Fruit fly (Drosophila melanogaster): ENCODE results near the gene CG12520.
A peak's percentile ranks its signal among the peaks of the same experiment; 100 is the strongest.

The CG12520 gene

DNA sequence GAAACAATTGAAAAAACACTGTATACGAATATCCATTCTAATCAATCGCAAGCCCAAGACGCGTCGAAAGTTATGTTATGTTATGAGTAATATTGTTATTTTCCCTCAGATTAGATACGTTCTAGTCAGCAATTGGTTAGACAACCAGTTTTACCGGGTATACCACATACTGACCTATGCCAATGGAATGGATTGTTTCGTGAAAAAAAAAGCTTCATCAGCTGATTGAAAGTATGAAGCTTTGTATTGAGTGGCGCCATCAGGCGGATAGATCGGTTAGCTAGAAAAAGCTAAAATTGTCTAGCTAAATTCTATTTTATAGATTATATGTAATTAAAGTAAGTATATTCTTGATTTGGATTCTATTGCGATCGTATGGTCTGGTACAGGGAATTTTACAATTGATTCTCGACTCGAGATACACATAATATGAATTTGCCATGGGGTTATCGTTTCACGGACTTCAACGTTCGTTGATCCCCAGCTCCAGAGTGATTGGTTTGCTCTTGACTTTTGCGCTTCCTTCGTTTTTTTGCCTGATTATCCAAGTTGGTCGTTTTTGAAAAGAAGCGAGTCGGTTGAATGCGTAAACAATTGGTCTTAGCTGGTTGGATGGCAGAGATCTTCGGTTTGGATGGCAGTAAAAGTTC lies at the start of gene CG12520:
TSS of gene CG12520 (minus strand) at position 159 of the 650 bp plus-strand sequence.
- TF ChIP-seq Dll (optimal IDR thresholded peaks at IDR 0.05), result no peak
- TF ChIP-seq CG8478 (optimal IDR thresholded peaks at IDR 0.05), result no peak
- no peak for TF ChIP-seq psq (optimal IDR thresholded peaks at IDR 0.05)
- no peak for TF ChIP-seq pan (optimal IDR thresholded peaks at IDR 0.05)
- no peak for TF ChIP-seq EcR (GFP tag; optimal IDR thresholded peaks at IDR 0.05)
- no peak for TF ChIP-seq usp (GFP tag; optimal IDR thresholded peaks at IDR 0.05)

DNA sequence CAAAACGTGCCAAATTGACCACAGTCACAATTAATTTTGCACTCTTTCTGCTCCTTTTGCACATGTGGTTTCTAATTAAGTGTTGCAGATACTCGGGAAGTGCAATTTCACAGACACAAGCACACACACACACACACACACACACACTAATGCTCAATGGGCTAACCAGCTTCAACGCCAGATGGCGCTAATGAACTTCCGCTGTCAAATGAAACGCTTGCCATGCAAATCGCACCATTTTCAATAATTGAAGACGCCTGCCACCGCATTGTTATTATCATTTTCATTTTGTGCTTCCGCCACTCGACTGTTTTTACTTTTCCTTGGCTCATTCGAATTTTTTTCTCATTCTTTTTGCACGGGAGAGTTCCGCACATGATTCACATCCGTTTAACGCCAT lies 46.8 kb upstream of the CG12520 start:
- TF ChIP-seq usp (GFP tag; optimal IDR thresholded peaks at IDR 0.05) (no peak), pan (optimal IDR thresholded peaks at IDR 0.05) (no peak), CG8478 (optimal IDR thresholded peaks at IDR 0.05) (no peak), psq (optimal IDR thresholded peaks at IDR 0.05) (no peak), EcR (GFP tag; optimal IDR thresholded peaks at IDR 0.05) (no peak), Dll (optimal IDR thresholded peaks at IDR 0.05) (no peak)

DNA sequence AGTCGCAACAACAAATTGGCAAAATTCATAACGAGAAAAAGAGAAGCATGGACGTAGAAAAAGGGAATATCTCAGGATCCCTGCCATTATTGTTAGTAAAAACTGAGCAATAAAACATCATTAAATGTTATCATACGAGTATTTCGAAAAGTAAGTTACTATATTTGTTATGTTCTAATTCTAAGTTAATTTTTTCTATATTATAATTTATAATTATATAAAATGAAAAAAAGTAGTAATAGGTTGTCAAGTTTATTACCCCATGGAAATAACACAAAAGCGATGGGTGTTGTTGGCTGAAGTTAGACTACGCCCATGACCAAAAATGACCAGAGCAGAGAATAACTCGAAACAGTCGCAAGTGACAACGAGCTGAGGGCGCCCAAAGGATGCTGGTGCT lies 12.9 kb upstream of the CG12520 start:
- no peak for TF ChIP-seq CG8478 (optimal IDR thresholded peaks at IDR 0.05)
- TF ChIP-seq usp (GFP tag; optimal IDR thresholded peaks at IDR 0.05), result no peak
- no peak for TF ChIP-seq Dll (optimal IDR thresholded peaks at IDR 0.05)
- no peak for TF ChIP-seq EcR (GFP tag; optimal IDR thresholded peaks at IDR 0.05)

DNA sequence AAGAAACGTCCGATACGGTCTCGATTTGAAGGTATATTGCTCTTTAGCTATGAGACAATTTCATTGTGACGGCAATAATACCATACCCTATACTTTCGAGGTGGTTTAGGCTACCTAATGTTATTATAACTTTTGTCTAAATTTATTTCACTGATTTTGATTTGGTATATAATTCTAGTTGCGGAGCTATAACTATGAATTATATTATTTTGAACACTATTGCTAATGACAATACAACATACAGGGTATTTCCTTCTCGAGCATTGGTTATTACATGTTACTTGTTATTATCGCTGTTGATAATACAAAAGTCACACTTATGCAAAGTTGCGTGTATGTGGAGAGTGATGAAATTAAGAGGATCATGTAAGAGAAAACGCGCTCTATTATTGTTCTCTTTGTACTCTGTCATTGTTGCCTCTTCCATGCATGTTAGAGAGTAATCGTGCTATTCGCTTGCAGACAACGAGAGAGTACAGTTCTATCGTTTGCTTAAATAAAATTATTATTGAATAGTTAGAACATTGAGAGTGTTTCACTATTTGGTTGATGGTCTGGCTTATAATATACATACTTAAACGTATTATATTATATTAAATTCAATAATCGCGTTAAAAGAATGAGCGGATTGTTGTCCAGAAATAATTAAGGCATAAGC lies 11.2 kb upstream of the CG12520 start, which contains the start of gene CG32115:
TSS of gene CG32115 (minus strand) at position 38 of the 658 bp plus-strand sequence.
- no peak for TF ChIP-seq psq (optimal IDR thresholded peaks at IDR 0.05)
- no peak for TF ChIP-seq CG8478 (optimal IDR thresholded peaks at IDR 0.05)
- no peak for TF ChIP-seq EcR (GFP tag; optimal IDR thresholded peaks at IDR 0.05)
- peak; percentile 93 for TF ChIP-seq pan (optimal IDR thresholded peaks at IDR 0.05)
- TF ChIP-seq usp (GFP tag; optimal IDR thresholded peaks at IDR 0.05), result no peak
- TF ChIP-seq Dll (optimal IDR thresholded peaks at IDR 0.05), result no peak

DNA sequence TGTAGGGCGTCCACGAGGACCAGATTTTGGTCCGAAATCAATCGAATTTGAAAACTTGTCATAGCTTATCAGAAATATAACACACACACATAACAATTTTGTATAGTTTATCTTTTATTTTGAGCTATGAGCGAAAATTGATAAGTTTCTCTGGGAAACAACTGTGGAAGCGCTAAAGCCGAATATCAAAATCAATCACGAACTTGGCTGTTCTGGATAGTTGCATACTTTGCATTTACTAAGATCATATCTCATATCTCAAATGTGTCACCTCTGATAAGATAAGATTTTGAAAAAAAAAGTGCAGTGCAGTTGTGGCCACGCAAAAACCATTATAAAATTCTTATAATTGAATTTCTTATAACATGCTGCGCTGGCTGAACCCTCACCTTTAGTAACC lies 1.1 kb upstream of the CG12520 start, which contains the start of gene CG32117:
TSS of gene CG32117 (minus strand) at position 101 of the 400 bp plus-strand sequence.
- TF ChIP-seq pan (optimal IDR thresholded peaks at IDR 0.05) (no peak), Dll (optimal IDR thresholded peaks at IDR 0.05) (no peak), EcR (GFP tag; optimal IDR thresholded peaks at IDR 0.05) (no peak), CG8478 (optimal IDR thresholded peaks at IDR 0.05) (no peak), usp (GFP tag; optimal IDR thresholded peaks at IDR 0.05) (no peak), psq (optimal IDR thresholded peaks at IDR 0.05) (no peak)

DNA sequence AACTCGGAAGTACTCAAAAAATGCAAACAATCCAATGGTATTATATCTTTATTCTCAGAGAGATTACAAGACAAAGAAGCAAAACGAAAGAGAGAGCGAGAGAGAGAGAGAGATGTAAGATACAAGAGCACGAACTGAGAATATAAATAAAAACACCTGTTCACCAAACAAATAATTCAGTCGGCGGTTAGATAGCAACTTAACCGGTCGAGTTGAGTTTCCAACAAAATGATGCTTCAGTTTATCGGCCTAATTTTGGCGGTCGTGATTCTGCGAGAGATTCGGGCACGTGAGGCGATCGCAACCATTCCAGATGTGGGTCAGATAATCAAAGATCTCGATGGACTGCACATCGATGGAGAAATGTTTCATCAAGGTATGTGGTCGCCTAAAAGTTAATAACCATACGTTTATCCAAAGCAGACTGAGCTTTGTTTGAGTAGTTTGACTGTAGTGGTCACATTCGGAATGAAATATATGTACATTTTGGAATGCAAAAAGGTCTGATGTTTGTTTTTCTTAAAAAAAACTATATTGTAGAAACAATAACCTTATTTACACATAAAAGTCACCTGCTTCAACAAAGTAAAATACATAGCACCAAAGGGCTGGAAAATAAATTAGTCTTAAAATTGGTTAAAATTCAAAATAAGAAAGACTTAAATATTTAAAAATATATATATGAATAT lies 9.9 kb downstream of the CG12520 start, which contains the start of gene CG14118:
TSS of gene CG14118 (plus strand) at position 174 of the 689 bp plus-strand sequence.
- TF ChIP-seq Dll (optimal IDR thresholded peaks at IDR 0.05) (no peak), EcR (GFP tag; optimal IDR thresholded peaks at IDR 0.05) (no peak), CG8478 (optimal IDR thresholded peaks at IDR 0.05) (no peak), psq (optimal IDR thresholded peaks at IDR 0.05) (no peak), pan (optimal IDR thresholded peaks at IDR 0.05) (no peak), usp (GFP tag; optimal IDR thresholded peaks at IDR 0.05) (no peak)

DNA sequence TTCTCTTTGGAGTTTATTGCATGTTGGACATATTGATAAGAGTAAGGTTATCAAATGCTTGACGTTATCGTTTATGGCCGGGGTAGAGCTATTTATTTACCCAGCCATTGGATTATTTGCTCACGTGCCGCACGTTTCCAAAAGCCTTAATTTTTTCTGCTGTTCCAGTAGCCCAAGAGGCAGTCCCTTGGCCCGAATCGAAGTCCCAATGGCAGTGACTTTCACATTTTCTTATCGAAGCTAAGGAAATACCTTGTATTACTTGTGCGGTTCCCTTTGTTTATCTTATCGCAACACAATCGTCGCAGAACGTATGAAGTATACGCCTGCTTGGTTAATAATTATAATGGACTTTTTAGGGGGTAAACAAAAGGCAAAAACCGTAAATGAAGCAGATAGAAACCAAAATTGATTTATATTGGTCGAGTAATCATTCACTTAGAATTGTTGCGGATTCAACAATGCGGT lies 13.2 kb downstream of the CG12520 start, which contains the start of gene CG43894:
TSS of gene CG43894 (plus strand) at position 418 of the 468 bp plus-strand sequence.
- TF ChIP-seq CG8478 (optimal IDR thresholded peaks at IDR 0.05) (no peak), EcR (GFP tag; optimal IDR thresholded peaks at IDR 0.05) (no peak), pan (optimal IDR thresholded peaks at IDR 0.05) (no peak), Dll (optimal IDR thresholded peaks at IDR 0.05) (no peak)

DNA sequence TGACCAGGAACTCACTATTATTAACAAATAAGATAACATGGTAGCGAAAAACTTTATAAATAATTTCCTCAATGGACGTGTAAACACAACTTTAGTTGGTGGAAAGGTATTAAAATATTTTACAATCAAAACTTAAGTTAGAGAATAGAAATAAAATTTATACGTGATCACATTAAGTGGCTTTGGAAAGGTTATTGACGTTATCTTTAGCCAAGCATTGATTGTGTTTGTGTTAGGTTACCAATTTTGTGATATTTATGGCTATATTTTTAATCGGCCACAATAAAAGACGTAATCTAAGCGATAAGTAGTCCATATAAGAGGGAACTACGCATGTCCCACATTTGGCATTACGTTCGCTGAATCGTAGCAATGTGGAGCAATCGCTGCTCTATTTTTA lies 17.9 kb downstream of the CG12520 start, which contains the start of gene CG14120:
TSS of gene CG14120 (plus strand) at position 360 of the 400 bp plus-strand sequence.
- TF ChIP-seq EcR (GFP tag; optimal IDR thresholded peaks at IDR 0.05) (no peak), usp (GFP tag; optimal IDR thresholded peaks at IDR 0.05) (no peak), Dll (optimal IDR thresholded peaks at IDR 0.05) (no peak), psq (optimal IDR thresholded peaks at IDR 0.05) (no peak), CG8478 (optimal IDR thresholded peaks at IDR 0.05) (no peak), pan (optimal IDR thresholded peaks at IDR 0.05) (no peak)

DNA sequence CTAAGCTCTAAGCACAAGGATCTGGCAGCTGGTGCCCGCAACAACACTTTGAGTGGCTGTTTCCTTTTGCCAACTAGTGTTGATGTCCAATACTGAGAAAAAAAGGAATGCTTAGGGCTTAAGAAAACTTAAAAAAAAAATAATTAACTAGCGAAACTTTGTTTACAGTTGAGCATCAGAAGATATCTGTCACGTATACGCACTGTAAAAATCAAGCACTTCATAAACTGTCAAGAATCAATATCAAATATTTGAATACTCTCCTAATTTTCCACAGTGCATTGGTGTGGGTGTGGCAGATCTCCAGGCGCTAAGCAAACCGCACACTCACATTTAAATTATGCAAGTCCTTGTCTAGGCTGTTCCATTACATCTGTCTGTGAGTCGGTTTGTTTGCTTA lies 28.3 kb downstream of the CG12520 start:
- TF ChIP-seq EcR (GFP tag; optimal IDR thresholded peaks at IDR 0.05), result no peak
- no peak for TF ChIP-seq pan (optimal IDR thresholded peaks at IDR 0.05)
- TF ChIP-seq psq (optimal IDR thresholded peaks at IDR 0.05), result no peak
- no peak for TF ChIP-seq CG8478 (optimal IDR thresholded peaks at IDR 0.05)

DNA sequence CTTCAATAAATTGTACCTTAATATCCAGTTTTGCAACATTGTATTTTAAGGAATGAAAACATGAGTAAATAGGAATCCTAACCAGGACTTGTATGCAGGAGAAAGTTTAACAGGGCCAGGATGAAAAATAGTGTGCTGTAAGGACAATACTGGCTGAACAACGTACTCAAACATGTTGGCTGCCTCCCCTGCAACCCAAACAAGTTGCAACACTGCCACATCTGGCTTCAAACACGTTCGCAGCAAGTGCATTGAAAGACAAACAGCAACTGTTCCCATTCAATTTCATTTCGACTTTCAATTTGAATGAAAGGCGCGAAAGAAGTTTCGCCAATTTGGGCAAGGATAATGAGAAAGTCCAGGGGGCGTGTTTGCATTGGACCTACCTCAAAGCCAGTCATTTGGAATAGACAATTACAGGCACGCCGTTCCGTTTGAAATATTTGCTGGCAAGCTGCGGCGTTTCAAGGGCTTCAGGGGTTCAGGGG lies 34.5 kb downstream of the CG12520 start:
- TF ChIP-seq CG8478 (optimal IDR thresholded peaks at IDR 0.05), result no peak
- no peak for TF ChIP-seq Dll (optimal IDR thresholded peaks at IDR 0.05)

DNA sequence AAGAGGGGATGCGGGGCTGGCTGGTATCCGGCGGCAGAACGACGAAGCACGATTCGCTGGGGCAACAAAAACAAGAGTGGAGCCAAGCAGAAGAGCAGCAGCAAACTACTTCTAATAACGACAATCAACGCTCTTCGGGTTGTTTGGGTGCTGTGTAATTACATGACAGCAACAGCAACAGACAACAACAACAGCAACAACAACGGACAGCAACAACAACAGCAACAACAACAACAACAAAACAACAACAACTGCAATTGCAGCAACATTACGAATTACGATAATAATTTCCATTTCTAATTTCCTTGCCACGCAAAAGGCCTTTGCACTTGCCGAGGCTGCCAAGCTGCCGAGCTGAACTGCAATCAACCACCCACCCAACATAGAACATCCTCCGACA lies 38.1 kb downstream of the CG12520 start:
- no peak for TF ChIP-seq pan (optimal IDR thresholded peaks at IDR 0.05)
- TF ChIP-seq EcR (GFP tag; optimal IDR thresholded peaks at IDR 0.05), result no peak
- TF ChIP-seq psq (optimal IDR thresholded peaks at IDR 0.05), result no peak
- TF ChIP-seq Dll (optimal IDR thresholded peaks at IDR 0.05), result no peak
- no peak for TF ChIP-seq usp (GFP tag; optimal IDR thresholded peaks at IDR 0.05)
- no peak for TF ChIP-seq CG8478 (optimal IDR thresholded peaks at IDR 0.05)

DNA sequence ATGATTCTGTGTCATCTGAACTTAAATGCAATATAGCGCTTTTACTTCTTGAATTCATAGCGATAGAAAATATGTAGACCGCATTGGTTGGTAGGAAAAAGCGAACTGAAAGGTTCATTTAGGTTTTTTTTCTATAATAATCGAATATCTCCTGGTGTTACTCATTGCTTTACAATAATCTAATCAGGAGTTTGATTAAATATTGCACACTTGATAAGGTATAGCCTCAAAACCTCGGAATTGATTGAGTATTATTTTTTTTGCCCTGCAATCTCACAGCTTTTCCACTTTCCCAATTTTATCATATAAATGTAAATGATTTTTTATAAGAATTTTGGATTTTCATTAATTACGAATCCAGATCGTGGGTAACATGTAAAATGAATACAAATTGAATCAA lies 39.7 kb downstream of the CG12520 start, which contains the start of gene CG10943:
TSS of gene CG10943 (minus strand) at position 101 of the 400 bp plus-strand sequence.
- TF ChIP-seq Dll (optimal IDR thresholded peaks at IDR 0.05) (no peak), psq (optimal IDR thresholded peaks at IDR 0.05) (no peak), pan (optimal IDR thresholded peaks at IDR 0.05) (no peak), EcR (GFP tag; optimal IDR thresholded peaks at IDR 0.05) (no peak), CG8478 (optimal IDR thresholded peaks at IDR 0.05) (no peak), usp (GFP tag; optimal IDR thresholded peaks at IDR 0.05) (no peak)
